Worm (Caenorhabditis elegans): ENCODE results near the gene Y45G12C.1.

ce11 chrV:2608352-2608751 is 42.9 kb downstream of the Y45G12C.1 start, which contains the start of gene acr-17:
- TF ChIP-seq lsy-2 (tag; optimal IDR thresholded peaks at IDR 0.05): no peak
- no peak for TF ChIP-seq unc-62 (GFP tag; optimal IDR thresholded peaks at IDR 0.05)
- TF ChIP-seq sup-37 (GFP tag; optimal IDR thresholded peaks at IDR 0.05): no peak
- TF ChIP-seq jun-1 (tag; optimal IDR thresholded peaks at IDR 0.05): no peak
- no peak for TF ChIP-seq zag-1 (tag; optimal IDR thresholded peaks at IDR 0.05)
- TF ChIP-seq lin-15B (tag; optimal IDR thresholded peaks at IDR 0.05): no peak
- TF ChIP-seq ces-1 (GFP tag; optimal IDR thresholded peaks at IDR 0.05): no peak
- TF ChIP-seq fos-1 (tag; optimal IDR thresholded peaks at IDR 0.05): no peak
- TF ChIP-seq nhr-76 (tag; optimal IDR thresholded peaks at IDR 0.05): no peak

Measured in whole organism, L1 larva.